Fruit fly (Drosophila melanogaster): ENCODE data around the gene CG33939.

Gene CG33939

dm6 chrX:19174850-19175571 is at the start of gene CG33939:
TSS of gene CG33939 (minus strand) at chrX:19174900.
- TF ChIP-seq ttk (optimal IDR thresholded peaks at IDR 0.05) (no peak), psq (optimal IDR thresholded peaks at IDR 0.05) (no peak), Sin3A (optimal IDR thresholded peaks at IDR 0.05) (no peak), insv (optimal IDR thresholded peaks at IDR 0.05) (no peak), Myc (optimal IDR thresholded peaks at IDR 0.05) (no peak), h (optimal IDR thresholded peaks at IDR 0.05) (no peak)

- TF ChIP-seq insv (optimal IDR thresholded peaks at IDR 0.05) (no peak), h (optimal IDR thresholded peaks at IDR 0.05) (no peak), Myc (optimal IDR thresholded peaks at IDR 0.05) (no peak), Sin3A (optimal IDR thresholded peaks at IDR 0.05) (no peak), ttk (optimal IDR thresholded peaks at IDR 0.05) (no peak), psq (optimal IDR thresholded peaks at IDR 0.05) (no peak)
Observed at dm6 chrX:19220963-19221572, 46.4 kb upstream of the CG33939 start.

dm6 chrX:19220415-19220814 is 45.7 kb upstream of the CG33939 start, which contains the start of gene CG7884:
TSS of gene CG7884 (plus strand) at chrX:19220622.
- TF ChIP-seq insv (optimal IDR thresholded peaks at IDR 0.05) (no peak), Sin3A (optimal IDR thresholded peaks at IDR 0.05) (no peak), Myc (optimal IDR thresholded peaks at IDR 0.05) (no peak), psq (optimal IDR thresholded peaks at IDR 0.05) (no peak), ttk (optimal IDR thresholded peaks at IDR 0.05) (no peak), h (optimal IDR thresholded peaks at IDR 0.05) (no peak)

dm6 chrX:19216671-19217070 is 42.0 kb upstream of the CG33939 start:
- TF ChIP-seq Sin3A (optimal IDR thresholded peaks at IDR 0.05) (no peak), insv (optimal IDR thresholded peaks at IDR 0.05) (no peak), psq (optimal IDR thresholded peaks at IDR 0.05) (no peak), Myc (optimal IDR thresholded peaks at IDR 0.05) (no peak), ttk (optimal IDR thresholded peaks at IDR 0.05) (no peak), h (optimal IDR thresholded peaks at IDR 0.05) (no peak)

dm6 chrX:19215215-19215614 is 40.5 kb upstream of the CG33939 start, which contains the start of gene Muc18B:
TSS of gene Muc18B (plus strand) at chrX:19215515.
- no peak for TF ChIP-seq ttk (optimal IDR thresholded peaks at IDR 0.05)
- no peak for TF ChIP-seq h (optimal IDR thresholded peaks at IDR 0.05)
- no peak for TF ChIP-seq Sin3A (optimal IDR thresholded peaks at IDR 0.05)
- TF ChIP-seq insv (optimal IDR thresholded peaks at IDR 0.05): no peak
- no peak for TF ChIP-seq Myc (optimal IDR thresholded peaks at IDR 0.05)
- no peak for TF ChIP-seq psq (optimal IDR thresholded peaks at IDR 0.05)

dm6 chrX:19212954-19213353 is 38.3 kb upstream of the CG33939 start, which contains the start of gene Mur18B:
TSS of gene Mur18B (plus strand) at chrX:19213254.
- TF ChIP-seq ttk (optimal IDR thresholded peaks at IDR 0.05): no peak
- TF ChIP-seq psq (optimal IDR thresholded peaks at IDR 0.05): no peak
- TF ChIP-seq Sin3A (optimal IDR thresholded peaks at IDR 0.05): no peak
- TF ChIP-seq insv (optimal IDR thresholded peaks at IDR 0.05): no peak
- TF ChIP-seq h (optimal IDR thresholded peaks at IDR 0.05): no peak
- TF ChIP-seq Myc (optimal IDR thresholded peaks at IDR 0.05): no peak

- no peak for TF ChIP-seq h (optimal IDR thresholded peaks at IDR 0.05)
- TF ChIP-seq psq (optimal IDR thresholded peaks at IDR 0.05): no peak
- no peak for TF ChIP-seq insv (optimal IDR thresholded peaks at IDR 0.05)
- TF ChIP-seq ttk (optimal IDR thresholded peaks at IDR 0.05): no peak
- no peak for TF ChIP-seq Myc (optimal IDR thresholded peaks at IDR 0.05)
- TF ChIP-seq Sin3A (optimal IDR thresholded peaks at IDR 0.05): no peak
Observed at dm6 chrX:19211982-19212381, 37.3 kb upstream of the CG33939 start, which contains the start of gene CG14195. TSS of gene CG14195 (minus strand) at chrX:19212082.

- TF ChIP-seq psq (optimal IDR thresholded peaks at IDR 0.05) (no peak), insv (optimal IDR thresholded peaks at IDR 0.05) (no peak), ttk (optimal IDR thresholded peaks at IDR 0.05) (no peak), Sin3A (optimal IDR thresholded peaks at IDR 0.05) (no peak), Myc (optimal IDR thresholded peaks at IDR 0.05) (no peak), h (optimal IDR thresholded peaks at IDR 0.05) (no peak)
Observed at dm6 chrX:19208014-19208413, 33.3 kb upstream of the CG33939 start, which contains the start of gene Ulp1. TSS of gene Ulp1 (minus strand) at chrX:19208187.

- TF ChIP-seq psq (optimal IDR thresholded peaks at IDR 0.05): no peak
- no peak for TF ChIP-seq ttk (optimal IDR thresholded peaks at IDR 0.05)
- no peak for TF ChIP-seq h (optimal IDR thresholded peaks at IDR 0.05)
- no peak for TF ChIP-seq Sin3A (optimal IDR thresholded peaks at IDR 0.05)
- TF ChIP-seq insv (optimal IDR thresholded peaks at IDR 0.05): no peak
- TF ChIP-seq Myc (optimal IDR thresholded peaks at IDR 0.05): no peak
Observed at dm6 chrX:19201630-19202029, 26.9 kb upstream of the CG33939 start, which contains the start of gene CG7990. TSS of gene CG7990 (minus strand) at chrX:19201979.

- TF ChIP-seq psq (optimal IDR thresholded peaks at IDR 0.05) (no peak), ttk (optimal IDR thresholded peaks at IDR 0.05) (no peak), h (optimal IDR thresholded peaks at IDR 0.05) (no peak), insv (optimal IDR thresholded peaks at IDR 0.05) (no peak), Sin3A (optimal IDR thresholded peaks at IDR 0.05) (no peak), Myc (optimal IDR thresholded peaks at IDR 0.05) (no peak)
Observed at dm6 chrX:19193336-19193735, 18.6 kb upstream of the CG33939 start, which contains the start of the genes CG7914 and CG14194. TSS of gene CG7914 (minus strand) at chrX:19193448. TSS of gene CG14194 (plus strand) at chrX:19193555.

- TF ChIP-seq Myc (optimal IDR thresholded peaks at IDR 0.05) (no peak), h (optimal IDR thresholded peaks at IDR 0.05) (no peak), ttk (optimal IDR thresholded peaks at IDR 0.05) (no peak), Sin3A (optimal IDR thresholded peaks at IDR 0.05) (no peak), insv (optimal IDR thresholded peaks at IDR 0.05) (no peak), psq (optimal IDR thresholded peaks at IDR 0.05) (no peak)
Observed at dm6 chrX:19191597-19191996, 16.9 kb upstream of the CG33939 start.

- TF ChIP-seq insv (optimal IDR thresholded peaks at IDR 0.05) (no peak), h (optimal IDR thresholded peaks at IDR 0.05) (no peak), Sin3A (optimal IDR thresholded peaks at IDR 0.05) (no peak), psq (optimal IDR thresholded peaks at IDR 0.05) (no peak), Myc (optimal IDR thresholded peaks at IDR 0.05) (no peak), ttk (optimal IDR thresholded peaks at IDR 0.05) (no peak)
Observed at dm6 chrX:19191050-19191449, 16.4 kb upstream of the CG33939 start.

All from Kc167 (cell line).